Fruit fly (Drosophila melanogaster) whole organism: Measurements from ENCODE around the gene eIF4E1.

Experiments
- CG8478 ChIP-seq: fragments of >200 bp; optimal IDR thresholded peaks from 2 replicates; lab custom pipeline; 2018; ENCODE audit warnings: inconsistent platforms
- Dll ChIP-seq: fragments of >200 bp; optimal IDR thresholded peaks from 2 replicates; lab custom pipeline; 2017
- EcR ChIP-seq, 2 experiments: fragments of >200 bp; optimal IDR thresholded peaks; 2 replicates each; lab custom pipeline; 2017; ENCODE audit warnings: missing biosample characterization in 2 of 2, missing genetic modification characterization in 2 of 2, missing genetic modification reagents in 2 of 2
- pan ChIP-seq: fragments of >200 bp; optimal IDR thresholded peaks from 2 replicates; lab custom pipeline; 2017
- psq ChIP-seq: fragments of >200 bp; optimal IDR thresholded peaks from 2 replicates; lab custom pipeline; 2017
- usp ChIP-seq: fragments of >200 bp; optimal IDR thresholded peaks from 2 replicates; lab custom pipeline; 2017; ENCODE audit warnings: missing biosample characterization, missing genetic modification characterization, mixed read lengths

eIF4E1 gene

DNA sequence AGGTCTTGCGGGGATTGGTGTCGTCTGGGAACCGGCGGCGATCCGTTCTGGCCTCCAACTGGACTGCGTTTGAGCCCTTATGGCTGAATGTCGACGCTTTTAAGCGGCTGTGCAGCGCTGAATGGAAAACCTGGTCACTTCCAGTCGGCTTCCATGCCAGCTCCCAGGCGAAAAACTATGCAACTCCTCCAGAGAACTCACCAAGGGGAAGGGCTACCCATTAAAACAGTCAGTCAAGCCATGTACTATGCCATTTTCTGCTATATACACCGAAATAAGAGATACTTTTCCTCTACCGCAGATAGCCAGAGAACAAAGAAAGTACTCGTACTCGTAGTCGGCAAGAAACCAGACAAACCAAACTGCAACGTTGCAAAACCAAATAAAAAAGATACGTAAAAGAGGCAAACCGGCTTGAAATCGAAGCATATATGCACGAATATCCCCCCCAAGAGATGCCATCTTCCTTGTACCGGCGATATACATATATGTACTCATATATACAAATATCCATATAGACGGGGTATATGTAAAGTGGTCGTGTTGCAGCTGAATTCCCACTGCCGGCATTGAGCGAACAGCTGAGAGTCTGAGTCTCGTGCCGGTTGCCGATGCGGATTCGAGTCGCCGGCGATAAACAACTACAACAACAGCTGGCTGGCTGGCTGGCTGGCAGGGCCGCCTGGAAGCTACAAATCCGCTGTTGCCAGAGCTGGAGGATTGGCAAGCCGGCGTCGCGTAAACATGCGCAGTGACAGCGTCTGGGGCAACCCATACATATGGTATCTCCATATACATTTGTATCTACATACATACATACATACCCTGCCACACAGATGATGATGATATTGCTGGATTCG is 22.5 kb downstream of the eIF4E1 start, which contains the start of gene Hsp67Ba:
TSS of gene Hsp67Ba (minus strand) at position 51 of the 860 bp plus-strand sequence.
- peak; percentile 20 for TF ChIP-seq Dll (lab: Kevin White, UChicago)
- TF ChIP-seq pan (lab: Kevin White, UChicago) = no peak
- no peak for TF ChIP-seq EcR (GFP tag; optimal IDR thresholded peaks at IDR 0.05; lab: Kevin White, UChicago)

DNA sequence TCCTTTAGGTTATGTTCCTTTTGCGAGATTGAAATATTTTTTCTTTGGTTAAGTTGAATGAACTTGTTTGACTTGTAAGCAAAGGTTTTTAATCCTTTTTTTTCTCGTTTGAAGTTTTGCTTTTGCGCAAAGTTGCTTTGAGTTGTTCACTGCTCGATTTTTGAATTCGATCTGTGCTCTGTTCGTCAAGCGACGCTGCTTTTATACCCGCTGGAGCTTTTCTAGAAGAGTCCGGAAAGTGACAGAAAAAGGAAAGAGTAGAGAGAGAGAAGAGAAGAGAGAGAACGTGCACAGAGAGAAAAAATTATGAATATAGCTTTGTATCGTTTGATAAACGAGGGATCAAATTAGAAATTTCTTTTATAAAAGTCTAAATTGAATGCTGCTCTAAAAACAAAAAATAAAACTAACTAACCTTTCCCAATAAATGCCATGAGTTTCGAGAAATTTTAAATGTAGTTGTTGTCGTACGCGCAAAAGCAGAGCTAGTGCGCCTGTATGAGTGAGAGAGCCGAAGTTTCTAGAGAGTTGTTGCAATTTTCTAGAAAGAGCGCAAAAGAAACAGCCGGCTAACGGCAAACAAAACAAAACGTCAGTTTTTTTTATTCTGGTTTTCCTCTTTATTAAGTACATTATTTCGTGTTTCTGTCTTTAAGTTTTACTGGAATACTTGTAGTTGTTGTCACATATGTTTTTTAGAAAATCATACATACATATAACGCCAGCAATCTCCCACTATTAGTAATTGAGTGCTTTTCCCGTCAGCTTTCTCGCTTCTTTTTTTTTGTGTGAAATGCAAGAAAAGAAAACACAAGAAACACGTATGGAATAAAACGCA is 24.8 kb downstream of the eIF4E1 start, which contains the start of gene Hsp26:
TSS of gene Hsp26 (minus strand) at position 230 of the 838 bp plus-strand sequence.
- no peak for TF ChIP-seq psq (lab: Kevin White, UChicago)
- peak; percentile 74 to 96 for TF ChIP-seq EcR (GFP tag; optimal IDR thresholded peaks at IDR 0.05; lab: Kevin White, UChicago)

DNA sequence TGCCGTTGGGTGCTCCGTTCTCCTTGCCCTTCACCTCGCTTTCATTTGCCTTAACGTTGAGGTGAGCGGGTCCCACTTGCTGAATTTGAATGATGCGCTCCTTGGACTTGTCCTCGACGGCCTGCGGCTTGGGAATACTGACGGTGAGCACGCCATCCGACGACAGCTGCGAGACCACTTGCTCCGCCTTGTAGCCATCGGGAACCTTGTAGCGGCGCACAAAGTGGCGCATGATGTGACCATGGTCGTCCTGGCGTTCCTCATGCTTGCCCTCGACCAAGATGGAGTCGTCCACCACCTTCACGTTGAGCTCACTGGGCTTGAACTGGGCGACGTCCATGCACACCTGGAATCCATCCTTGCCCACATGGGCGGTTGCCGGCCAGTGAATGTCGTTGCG is 25.7 kb downstream of the eIF4E1 start:
- no peak for TF ChIP-seq EcR (GFP tag; optimal IDR thresholded peaks at IDR 0.05; lab: Kevin White, UChicago)
- TF ChIP-seq psq (lab: Kevin White, UChicago) = no peak
- no peak for TF ChIP-seq CG8478 (lab: Kevin White, UChicago)
- no peak for TF ChIP-seq Dll (lab: Kevin White, UChicago)
- no peak for TF ChIP-seq pan (lab: Kevin White, UChicago)
- TF ChIP-seq usp (GFP tag; lab: Kevin White, UChicago) = no peak

DNA sequence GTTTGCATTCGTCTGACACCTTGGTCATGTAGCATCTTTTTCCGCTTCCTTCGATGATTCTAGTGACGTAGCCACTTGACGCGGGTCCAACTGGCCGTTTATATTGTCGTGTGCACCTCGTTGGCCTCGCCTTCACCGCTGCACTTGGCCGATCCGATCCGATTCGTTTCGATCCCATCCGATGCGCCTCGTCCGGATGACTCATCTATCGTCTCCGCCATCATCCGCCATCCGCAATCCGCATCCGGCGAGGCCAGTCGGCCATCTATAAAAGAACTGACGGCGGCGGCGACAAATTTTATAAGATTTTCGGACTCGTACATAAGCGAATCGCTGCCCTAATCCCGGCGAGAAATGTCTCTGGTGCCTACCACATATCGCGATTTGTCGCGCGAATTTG is 27.1 kb downstream of the eIF4E1 start, which contains the start of gene CG4461:
TSS of gene CG4461 (plus strand) at position 301 of the 400 bp plus-strand sequence.
- no peak for TF ChIP-seq CG8478 (lab: Kevin White, UChicago)
- no peak for TF ChIP-seq pan (lab: Kevin White, UChicago)
- no peak for TF ChIP-seq EcR (GFP tag; optimal IDR thresholded peaks at IDR 0.05; lab: Kevin White, UChicago)
- no peak for TF ChIP-seq psq (lab: Kevin White, UChicago)
- TF ChIP-seq usp (GFP tag; lab: Kevin White, UChicago) = no peak

DNA sequence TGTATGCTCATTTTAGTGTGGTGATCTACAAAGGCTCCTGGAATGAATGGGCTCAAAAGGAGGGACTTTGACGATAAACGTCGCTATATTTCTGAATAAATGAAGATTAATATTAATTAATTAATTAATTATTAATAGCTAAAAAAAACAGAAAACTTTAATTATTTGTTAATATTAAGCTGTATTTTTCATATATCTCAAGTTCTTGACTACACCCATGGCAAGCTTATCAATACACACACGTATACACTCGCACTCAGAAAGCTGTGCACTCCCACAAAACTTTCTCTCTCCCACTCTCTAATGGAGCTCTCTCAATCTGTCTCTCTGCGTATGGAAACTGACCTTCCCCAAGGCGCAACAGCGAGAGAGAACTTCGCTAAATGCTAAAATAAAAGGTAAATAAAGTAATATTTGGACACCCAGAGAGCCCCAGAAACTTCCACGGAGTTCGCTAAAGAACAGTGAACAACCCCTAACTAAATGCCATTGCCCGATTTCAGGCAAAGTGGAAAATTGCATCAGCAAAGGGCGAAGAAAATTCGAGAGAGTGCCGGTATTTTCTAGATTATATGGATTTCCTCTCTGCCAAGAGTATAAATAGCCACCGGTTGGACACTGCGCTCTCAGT is 28.8 kb downstream of the eIF4E1 start:
- TF ChIP-seq EcR (GFP tag; optimal IDR thresholded peaks at IDR 0.05; lab: Kevin White, UChicago) (peak; percentile 26 to 68), pan (lab: Kevin White, UChicago) (no peak), psq (lab: Kevin White, UChicago) (no peak)

DNA sequence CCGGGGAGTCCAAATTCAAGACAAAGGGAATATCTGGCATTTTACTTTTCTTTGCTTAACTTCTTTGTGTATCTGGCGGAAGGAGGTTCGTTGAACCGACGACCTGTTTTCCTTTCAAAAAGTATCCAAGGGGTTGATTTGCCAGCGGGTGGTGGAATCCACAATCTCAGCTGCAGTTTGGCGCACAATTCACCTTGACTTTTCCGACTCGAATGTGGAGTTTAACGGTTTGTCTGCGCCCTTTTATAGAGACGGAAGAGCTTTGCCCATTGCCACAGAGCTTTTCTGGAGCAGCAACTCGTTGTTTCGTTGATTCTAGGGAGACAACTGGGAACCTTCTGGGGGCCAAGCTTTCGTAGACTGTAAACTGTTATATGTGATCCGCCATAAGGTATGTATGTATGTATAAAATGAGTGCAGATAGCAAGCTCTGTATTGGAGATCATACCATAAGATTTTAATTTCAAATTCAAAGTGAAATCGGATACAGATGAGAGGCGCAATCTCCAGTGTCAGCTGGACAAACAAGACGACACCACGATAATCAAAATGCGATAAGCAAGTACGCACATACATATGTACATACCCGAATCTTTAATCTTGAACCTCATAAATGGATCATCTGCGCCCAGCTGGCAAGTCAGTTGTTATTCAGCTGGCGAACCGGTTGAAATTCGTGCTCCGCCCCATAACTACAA is 29.8 kb downstream of the eIF4E1 start, which contains the start of the genes Hsp67Bc, CG4456 and Hsp22:
TSS of gene Hsp67Bc (minus strand) at position 220 of the 698 bp plus-strand sequence.
TSS of gene CG4456 (plus strand) at position 445 of the 698 bp plus-strand sequence.
TSS of gene Hsp22 (plus strand) at position 654 of the 698 bp plus-strand sequence.
- TF ChIP-seq EcR (GFP tag; optimal IDR thresholded peaks at IDR 0.05; lab: Kevin White, UChicago) (peak in 1 of 2 experiments; percentile 72), usp (GFP tag; lab: Kevin White, UChicago) (no peak)

DNA sequence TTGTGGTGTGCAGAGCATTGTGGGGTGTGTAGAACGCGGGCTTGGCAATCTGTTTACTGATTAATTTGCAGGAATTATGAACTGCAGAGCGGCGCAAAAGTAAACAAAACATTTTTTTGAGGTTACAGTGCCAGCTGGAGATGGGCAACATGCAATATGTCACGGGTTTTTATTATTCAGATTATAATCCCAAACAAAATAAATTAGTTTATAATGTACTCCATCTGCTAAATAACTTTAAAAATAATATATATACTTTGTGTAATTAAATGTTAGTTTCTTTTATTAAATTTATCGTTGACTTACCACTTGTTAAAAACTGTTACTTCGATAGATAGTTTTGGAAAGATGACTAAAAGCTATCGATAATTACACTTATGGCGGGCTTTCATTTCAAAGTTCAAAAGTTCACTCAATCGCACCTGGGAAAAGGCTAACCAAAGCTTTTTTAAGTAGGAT is 31.3 kb downstream of the eIF4E1 start, which contains the start of gene Fdx1:
TSS of gene Fdx1 (minus strand) at position 332 of the 459 bp plus-strand sequence.
- TF ChIP-seq usp (GFP tag; lab: Kevin White, UChicago) (no peak), CG8478 (lab: Kevin White, UChicago) (no peak), psq (lab: Kevin White, UChicago) (no peak), Dll (lab: Kevin White, UChicago) (no peak), EcR (GFP tag; optimal IDR thresholded peaks at IDR 0.05; lab: Kevin White, UChicago) (no peak), pan (lab: Kevin White, UChicago) (no peak)

DNA sequence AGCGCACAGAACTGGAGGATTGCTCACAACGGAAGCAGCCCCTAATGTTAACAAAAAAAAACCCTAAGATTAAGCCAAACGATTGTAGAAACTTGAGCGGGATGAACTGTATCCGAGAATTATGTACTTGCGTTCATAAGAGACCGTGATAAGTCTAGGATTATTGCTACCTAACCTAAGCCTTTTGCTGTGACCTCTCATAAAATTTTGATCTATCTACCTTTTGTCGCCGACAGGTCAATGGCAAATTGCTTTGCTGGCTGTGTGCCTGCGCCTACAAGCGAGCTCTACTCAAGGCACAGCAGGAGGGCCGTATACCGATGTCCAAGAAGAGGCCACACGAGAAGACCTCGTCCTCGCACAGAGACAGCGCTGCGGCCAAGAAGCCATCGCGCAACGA is 33.6 kb downstream of the eIF4E1 start:
- TF ChIP-seq EcR (GFP tag; optimal IDR thresholded peaks at IDR 0.05; lab: Kevin White, UChicago) = no peak
- TF ChIP-seq CG8478 (lab: Kevin White, UChicago) = no peak
- TF ChIP-seq pan (lab: Kevin White, UChicago) = no peak
- no peak for TF ChIP-seq psq (lab: Kevin White, UChicago)
- no peak for TF ChIP-seq Dll (lab: Kevin White, UChicago)
- TF ChIP-seq usp (GFP tag; lab: Kevin White, UChicago) = no peak

DNA sequence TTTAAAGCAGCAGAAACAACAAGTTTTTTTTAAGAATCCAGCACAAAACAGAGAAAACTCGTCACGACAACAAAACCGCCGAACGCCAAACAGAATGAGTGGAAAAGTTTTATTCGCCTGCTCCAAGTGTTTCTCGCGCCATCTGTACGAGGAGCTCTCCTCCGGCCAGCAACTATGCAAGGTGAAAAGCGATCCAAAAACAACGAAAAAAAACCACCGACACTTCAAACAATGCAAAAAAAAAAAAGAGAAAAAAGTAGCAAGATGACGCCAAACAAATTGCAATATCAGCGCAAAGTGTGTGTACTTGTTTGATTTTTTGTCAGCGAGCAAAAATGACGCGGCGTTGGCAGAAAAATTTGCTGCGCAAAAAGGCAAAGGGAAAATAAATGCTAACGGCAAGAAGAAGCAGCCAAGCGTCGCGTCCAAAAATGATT is 34.8 kb downstream of the eIF4E1 start:
- TF ChIP-seq psq (lab: Kevin White, UChicago) = no peak
- TF ChIP-seq EcR (GFP tag; optimal IDR thresholded peaks at IDR 0.05; lab: Kevin White, UChicago) = no peak
- TF ChIP-seq usp (GFP tag; lab: Kevin White, UChicago) = no peak
- TF ChIP-seq Dll (lab: Kevin White, UChicago) = no peak
- no peak for TF ChIP-seq CG8478 (lab: Kevin White, UChicago)
- no peak for TF ChIP-seq pan (lab: Kevin White, UChicago)

DNA sequence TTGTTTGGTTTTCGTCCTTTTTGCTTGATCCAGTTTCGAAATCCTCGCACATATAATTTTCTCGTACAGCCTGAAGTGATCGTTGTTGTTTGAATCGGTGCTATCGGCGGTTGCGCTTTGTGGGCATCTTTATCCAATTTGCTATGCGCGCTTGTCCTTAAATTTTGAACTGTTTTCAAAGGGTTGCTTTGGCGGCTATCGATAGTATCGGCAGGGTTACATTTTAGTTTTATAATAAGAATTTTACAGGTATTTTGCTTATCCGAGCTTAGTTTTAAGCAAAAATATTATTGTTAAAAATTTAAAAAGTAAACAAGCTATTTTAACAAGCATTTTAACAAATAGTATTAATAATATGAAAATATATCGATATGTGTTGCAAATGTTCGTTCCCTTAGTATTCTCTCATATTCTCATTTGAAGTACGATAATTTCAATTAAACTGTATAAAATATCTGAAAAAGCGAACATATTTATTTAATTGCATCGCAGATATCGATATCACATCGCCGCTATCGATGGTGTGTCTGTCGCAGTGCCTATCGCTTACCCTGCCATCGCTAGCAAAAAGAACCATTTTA is 35.3 kb downstream of the eIF4E1 start, which contains the start of the genes Klp67A and CG4452:
TSS of gene Klp67A (minus strand) at position 197 of the 581 bp plus-strand sequence.
TSS of gene CG4452 (plus strand) at position 528 of the 581 bp plus-strand sequence.
- TF ChIP-seq usp (GFP tag; lab: Kevin White, UChicago) = no peak
- peak; percentile 62 for TF ChIP-seq psq (lab: Kevin White, UChicago)
